Worm (Caenorhabditis elegans) whole organism, early embryonic: Measurements from ENCODE around the gene mes-2.

Experiments
- B0310.2 ChIP-seq: sonication (generic microtip); optimal IDR thresholded peaks from 2 replicates; lab custom pipeline; 2016; ENCODE audit warnings: mild to moderate bottlenecking, missing genetic modification characterization, missing compliant biosample characterization
- ama-1 ChIP-seq: fragments of 150-350 bp; optimal IDR thresholded peaks from 2 replicates; lab custom pipeline; 2014
- ceh-36 ChIP-seq: sonication (generic microtip); optimal IDR thresholded peaks from 2 replicates; lab custom pipeline; 2016; ENCODE audit warnings: missing genetic modification characterization, inconsistent platforms, missing compliant biosample characterization
- flt-1 ChIP-seq: fragments of 200-800 bp; sonication (Bioruptor generic); IDR thresholded peaks from 2 replicates; pipeline ENCODE4 v1.3.6; 2022; ENCODE audit warnings: missing genetic modification characterization, missing compliant biosample characterization
- hnd-1 ChIP-seq: sonication (generic microtip); optimal IDR thresholded peaks from 2 replicates; lab custom pipeline; 2016; ENCODE audit warnings: missing genetic modification characterization, missing compliant biosample characterization
- sea-1 ChIP-seq: fragments of 200-800 bp; sonication (Bioruptor generic); conservative IDR thresholded peaks from 2 replicates; pipeline ENCODE4 v1.3.6; 2022; ENCODE audit warnings: missing genetic modification characterization, missing compliant biosample characterization
- tbx-37 ChIP-seq: fragments of 200-800 bp; sonication (Bioruptor generic); conservative IDR thresholded peaks from 2 replicates; pipeline ENCODE4 v1.3.6; 2022; ENCODE audit warnings: missing genetic modification reagents, missing genetic modification characterization, missing compliant biosample characterization

DNA sequence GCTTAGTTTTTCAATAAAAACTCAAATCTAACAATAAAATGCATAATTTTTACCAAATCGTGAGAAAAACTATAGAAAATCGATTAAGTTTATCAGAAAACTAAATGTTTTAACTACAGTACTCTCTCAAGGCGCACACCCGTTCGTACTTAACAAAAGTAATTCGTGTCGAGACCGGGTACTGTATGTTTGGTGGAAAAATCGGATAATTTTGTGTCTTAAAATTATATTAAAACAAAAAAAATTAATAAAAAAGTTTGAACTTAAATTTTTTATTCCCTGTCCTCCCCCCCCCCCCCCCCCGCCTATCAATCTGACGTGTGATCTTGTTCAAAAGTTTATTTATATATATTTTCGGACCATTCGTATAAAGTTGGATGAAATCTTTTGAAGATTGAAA lies 24.5 kb downstream of the mes-2 start, which contains the start of gene F26H11.4:
- TF ChIP-seq ama-1 (lab: Kevin White, UChicago) (no peak), hnd-1 (tag; lab: Kevin White, UChicago) (no peak), sea-1 (GFP tag; lab: Robert Waterston, UW) (no peak), flt-1 (GFP tag; lab: Robert Waterston, UW) (no peak), tbx-37 (GFP tag; lab: Robert Waterston, UW) (no peak), ceh-36 (no peak), B0310.2 (tag; lab: Kevin White, UChicago) (no peak)
